Fruit fly (Drosophila melanogaster) whole organism, embryonic: ENCODE measurements around the gene Cwc25.

Experiments
- Adf1 ChIP-seq: fragments of 200-800 bp; sonication (Bioruptor generic); IDR thresholded peaks from 2 replicates; pipeline ENCODE4 v1.3.6; 2022; ENCODE audit warnings: missing biosample characterization, missing genetic modification characterization
- Atf3 ChIP-seq: fragments of 200-800 bp; sonication (Bioruptor generic); optimal IDR thresholded peaks from 3 replicates; lab custom pipeline; 2016; ENCODE audit warnings: missing biosample characterization, missing genetic modification characterization
- BEAF-32 ChIP-seq: fragments of 200-800 bp; sonication (Bioruptor generic); optimal IDR thresholded peaks from 3 replicates; lab custom pipeline; 2017; ENCODE audit warnings: missing biosample characterization, missing genetic modification characterization, mild to moderate bottlenecking, moderate library complexity, missing genetic modification reagents
- CG10147 ChIP-seq: fragments of 200-800 bp; sonication (Bioruptor generic); optimal IDR thresholded peaks from 2 replicates; lab custom pipeline; 2019; ENCODE audit warnings: missing biosample characterization, mild to moderate bottlenecking, missing genetic modification characterization, moderate library complexity
- CG10366 ChIP-seq: fragments of 200-800 bp; sonication (Bioruptor generic); IDR thresholded peaks from 2 replicates; pipeline ENCODE4 v1.3.6; 2022; ENCODE audit warnings: missing biosample characterization, missing genetic modification characterization
- CG12219 ChIP-seq: fragments of 200-800 bp; sonication (Bioruptor generic); optimal IDR thresholded peaks from 3 replicates; lab custom pipeline; 2018; ENCODE audit warnings: missing biosample characterization, mild to moderate bottlenecking, missing genetic modification characterization
- CG12769 ChIP-seq: fragments of 200-800 bp; sonication (Bioruptor generic); optimal IDR thresholded peaks from 2 replicates; lab custom pipeline; 2019; ENCODE audit warnings: missing biosample characterization, mild to moderate bottlenecking, missing genetic modification characterization, moderate library complexity
- CG13296 ChIP-seq: fragments of 200-800 bp; sonication (Bioruptor generic); optimal IDR thresholded peaks from 3 replicates; lab custom pipeline; 2018; ENCODE audit warnings: missing biosample characterization, mild to moderate bottlenecking, missing genetic modification characterization
- CG14860 ChIP-seq: fragments of 200-800 bp; sonication (Bioruptor generic); IDR thresholded peaks from 3 replicates; pipeline ENCODE4 v1.3.6; 2022; ENCODE audit warnings: missing biosample characterization, missing genetic modification characterization; ENCODE audit not compliant: partially characterized antibody
- CG14965 ChIP-seq: fragments of 200-800 bp; sonication (Bioruptor generic); optimal IDR thresholded peaks from 2 replicates; lab custom pipeline; 2016; ENCODE audit warnings: missing biosample characterization, missing genetic modification characterization, borderline replicate concordance
- CG17385 ChIP-seq: fragments of 200-800 bp; sonication (Bioruptor generic); optimal IDR thresholded peaks from 3 replicates; lab custom pipeline; 2018; ENCODE audit warnings: missing biosample characterization, mild to moderate bottlenecking, missing genetic modification characterization
- CG17829 ChIP-seq: fragments of 200-800 bp; optimal IDR thresholded peaks from 2 replicates; lab custom pipeline; 2019; ENCODE audit warnings: missing biosample characterization, mild to moderate bottlenecking, missing genetic modification characterization, moderate library complexity
- CG18476 ChIP-seq: fragments of 200-800 bp; sonication (Bioruptor generic); optimal IDR thresholded peaks from 2 replicates; lab custom pipeline; 2016; ENCODE audit warnings: missing biosample characterization, mild to moderate bottlenecking, missing genetic modification characterization
- CG2129 ChIP-seq: fragments of 200-800 bp; sonication (Bioruptor generic); IDR thresholded peaks from 2 replicates; pipeline ENCODE4 v1.3.6; 2022; ENCODE audit warnings: missing biosample characterization, missing genetic modification characterization; ENCODE audit not compliant: partially characterized antibody
- CG30020 ChIP-seq: fragments of 200-800 bp; optimal IDR thresholded peaks from 2 replicates; lab custom pipeline; 2019; ENCODE audit warnings: missing biosample characterization, mild to moderate bottlenecking, missing genetic modification characterization, moderate library complexity
- CG30431 ChIP-seq: fragments of 200-800 bp; sonication (Bioruptor generic); optimal IDR thresholded peaks from 2 replicates; lab custom pipeline; 2017; ENCODE audit warnings: missing biosample characterization, missing genetic modification characterization
- CG34422 ChIP-seq: fragments of 200-800 bp; sonication (Bioruptor generic); IDR thresholded peaks from 3 replicates; pipeline ENCODE4 v1.3.6; 2022; ENCODE audit warnings: missing biosample characterization, missing genetic modification characterization
- CG4730 ChIP-seq: fragments of 200-800 bp; sonication (Bioruptor generic); IDR thresholded peaks from 2 replicates; pipeline ENCODE4 v1.3.6; 2022; ENCODE audit warnings: missing biosample characterization, missing genetic modification characterization
- CG8290 ChIP-seq, 3 experiments: fragments of 200-800 bp; sonication (Bioruptor generic); optimal IDR thresholded peaks; 2 replicates each; lab custom pipeline; 2016 to 2019; ENCODE audit warnings: missing biosample characterization in 3 of 3, missing genetic modification characterization in 3 of 3, mild to moderate bottlenecking in 2 of 3, moderate library complexity in 1 of 3
- CG8388 ChIP-seq: fragments of 200-800 bp; sonication (Bioruptor generic); optimal IDR thresholded peaks from 2 replicates; lab custom pipeline; 2019; ENCODE audit warnings: missing biosample characterization, mild to moderate bottlenecking, missing genetic modification characterization, moderate library complexity
- CG8924 ChIP-seq: fragments of 200-800 bp; optimal IDR thresholded peaks from 3 replicates; lab custom pipeline; 2019; ENCODE audit warnings: missing biosample characterization, mild to moderate bottlenecking, missing genetic modification characterization, moderate library complexity
- CG9437 ChIP-seq: fragments of 200-800 bp; sonication (Bioruptor generic); optimal IDR thresholded peaks from 2 replicates; lab custom pipeline; 2018; ENCODE audit warnings: missing biosample characterization, mild to moderate bottlenecking, missing genetic modification characterization
- D19A ChIP-seq: fragments of 200-800 bp; optimal IDR thresholded peaks from 3 replicates; lab custom pipeline; 2019; ENCODE audit warnings: missing biosample characterization, mild to moderate bottlenecking, missing genetic modification characterization, moderate library complexity
- D19B ChIP-seq: fragments of 200-800 bp; sonication (Bioruptor generic); optimal IDR thresholded peaks from 2 replicates; lab custom pipeline; 2017; ENCODE audit warnings: missing biosample characterization, mild to moderate bottlenecking, missing genetic modification characterization
- Dp ChIP-seq: fragments of 200-800 bp; sonication (Bioruptor generic); optimal IDR thresholded peaks from 2 replicates; lab custom pipeline; 2018; ENCODE audit warnings: missing biosample characterization, mild to moderate bottlenecking, missing genetic modification characterization, moderate library complexity
- Dref ChIP-seq: fragments of 200-800 bp; sonication (Bioruptor generic); IDR thresholded peaks from 2 replicates; pipeline ENCODE4 v1.3.6; 2022; ENCODE audit warnings: missing biosample characterization, missing genetic modification characterization
- Scr ChIP-seq: fragments of 200-800 bp; sonication (Bioruptor generic); IDR thresholded peaks from 2 replicates; pipeline ENCODE4 v1.3.6; 2022; ENCODE audit warnings: missing biosample characterization, missing genetic modification characterization; ENCODE audit not compliant: partially characterized antibody
- Usf ChIP-seq: fragments of 200-800 bp; sonication (Bioruptor generic); optimal IDR thresholded peaks from 2 replicates; lab custom pipeline; 2017; ENCODE audit warnings: missing genotype, missing biosample characterization, missing genetic modification characterization
- YL-1 ChIP-seq: fragments of 200-800 bp; sonication (Bioruptor generic); optimal IDR thresholded peaks from 3 replicates; lab custom pipeline; 2017; ENCODE audit warnings: missing biosample characterization, mild to moderate bottlenecking, missing genetic modification characterization
- ac ChIP-seq: fragments of 200-800 bp; sonication (Bioruptor generic); optimal IDR thresholded peaks from 3 replicates; lab custom pipeline; 2017; ENCODE audit warnings: missing biosample characterization, mild to moderate bottlenecking, missing genetic modification characterization
- amos ChIP-seq: fragments of 200-800 bp; sonication (Bioruptor generic); IDR thresholded peaks from 2 replicates; pipeline ENCODE4 v1.3.6; 2022; ENCODE audit warnings: missing biosample characterization, missing genetic modification characterization; ENCODE audit not compliant: partially characterized antibody
- bbx ChIP-seq: fragments of 200-800 bp; sonication (Bioruptor generic); IDR thresholded peaks from 2 replicates; pipeline ENCODE4 v1.3.6; 2022; ENCODE audit warnings: missing biosample characterization, missing genetic modification characterization; ENCODE audit not compliant: partially characterized antibody
- cg ChIP-seq: fragments of 200-800 bp; sonication (Bioruptor generic); optimal IDR thresholded peaks from 3 replicates; lab custom pipeline; 2019; ENCODE audit warnings: missing biosample characterization, mild to moderate bottlenecking, missing genetic modification characterization, moderate library complexity
- danr ChIP-seq: fragments of 200-800 bp; sonication (Bioruptor generic); IDR thresholded peaks from 2 replicates; pipeline ENCODE4 v1.3.6; 2022; ENCODE audit warnings: missing biosample characterization, missing genetic modification characterization
- gfzf ChIP-seq: fragments of 200-800 bp; sonication (Bioruptor generic); optimal IDR thresholded peaks from 2 replicates; lab custom pipeline; 2016; ENCODE audit warnings: missing biosample characterization, mild to moderate bottlenecking, missing genetic modification characterization, moderate library complexity
- kah ChIP-seq: fragments of 200-800 bp; sonication (Bioruptor generic); optimal IDR thresholded peaks from 2 replicates; lab custom pipeline; 2018; ENCODE audit warnings: missing biosample characterization, mild to moderate bottlenecking, missing genetic modification characterization
- knrl ChIP-seq: fragments of 200-800 bp; sonication (Bioruptor generic); IDR thresholded peaks from 3 replicates; pipeline ENCODE4 v1.3.6; 2022; ENCODE audit warnings: missing biosample characterization, missing genetic modification characterization; ENCODE audit not compliant: partially characterized antibody
- phol ChIP-seq: fragments of 200-800 bp; sonication (Bioruptor generic); optimal IDR thresholded peaks from 3 replicates; lab custom pipeline; 2018; ENCODE audit warnings: missing biosample characterization, mild to moderate bottlenecking, missing genetic modification characterization, moderate library complexity
- row ChIP-seq: fragments of 200-800 bp; sonication (Bioruptor generic); IDR thresholded peaks from 3 replicates; pipeline ENCODE4 v1.3.6; 2022; ENCODE audit warnings: missing biosample characterization, missing genetic modification characterization
- sima ChIP-seq: fragments of 200-800 bp; sonication (Bioruptor generic); optimal IDR thresholded peaks from 2 replicates; lab custom pipeline; 2016; ENCODE audit warnings: missing biosample characterization, missing genetic modification characterization
- tna ChIP-seq: fragments of 200-800 bp; sonication (Bioruptor generic); IDR thresholded peaks from 2 replicates; pipeline ENCODE4 v1.3.6; 2022; ENCODE audit warnings: missing biosample characterization, missing genetic modification characterization; ENCODE audit not compliant: partially characterized antibody
- trem ChIP-seq: fragments of 200-800 bp; optimal IDR thresholded peaks from 3 replicates; lab custom pipeline; 2019; ENCODE audit warnings: missing biosample characterization, mild to moderate bottlenecking, missing genetic modification characterization, moderate library complexity
- vvl ChIP-seq: fragments of 200-800 bp; sonication (Bioruptor generic); IDR thresholded peaks from 2 replicates; pipeline ENCODE4 v1.3.6; 2022; ENCODE audit warnings: missing biosample characterization, missing genetic modification characterization
- zen2 ChIP-seq: fragments of 200-800 bp; sonication (Bioruptor generic); IDR thresholded peaks from 3 replicates; pipeline ENCODE4 v1.3.6; 2022; ENCODE audit warnings: missing biosample characterization, missing genetic modification characterization; ENCODE audit not compliant: partially characterized antibody

Cwc25 gene

DNA sequence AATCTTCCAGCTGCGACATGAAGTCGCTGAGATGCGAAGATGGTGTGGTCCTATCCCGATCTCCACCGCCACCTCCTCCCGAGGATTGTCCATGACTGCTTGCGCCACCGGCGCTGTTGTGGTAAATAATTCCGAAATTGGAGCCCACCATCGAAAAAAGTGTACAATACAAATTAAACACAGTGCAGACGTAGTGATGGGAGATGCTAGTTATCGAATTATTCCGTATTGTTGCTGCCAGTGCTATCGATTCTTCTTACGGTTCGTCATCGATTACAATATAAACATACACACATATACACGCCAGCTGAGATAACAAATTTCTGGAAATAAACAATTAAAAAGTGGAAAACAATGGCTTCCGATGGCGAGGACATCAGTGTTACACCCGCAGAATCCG is 22.7 kb downstream of the Cwc25 start, which contains the start of the genes Taf10b and Taf10 (continued):
- TF ChIP-seq YL-1 (GFP tag; lab: Kevin White, UChicago) (peak; percentile 73), bbx (GFP tag; lab: Robert Waterston, UW) (peak; percentile 89), Dref (peak; percentile 97), Atf3 (GFP tag; lab: Kevin White, UChicago) (no peak), BEAF-32 (GFP tag; lab: Kevin White, UChicago) (peak; percentile 75), CG4730 (GFP tag; lab: Robert Waterston, UW) (no peak), CG14860 (GFP tag; lab: Robert Waterston, UW) (peak; percentile 73), trem (peak; percentile 69), CG17829 (tag; lab: Kevin White, UChicago) (peak; percentile 24), Adf1 (0 out of 2 replicates have a peak, but pooled peaks have one; percentile 7), sima (GFP tag; lab: Kevin White, UChicago) (no peak), knrl (GFP tag; lab: Robert Waterston, UW) (peak; percentile 61; the same call in 2 of the 3 replicates), ac (GFP tag; lab: Kevin White, UChicago) (no peak), cg (peak; percentile 73), vvl (GFP tag; lab: Robert Waterston, UW) (peak; percentile 57), CG8388 (GFP tag; lab: Kevin White, UChicago) (peak; percentile 56), CG30020 (peak; percentile 40), D19A (tag; lab: Kevin White, UChicago) (peak; percentile 47), CG10366 (GFP tag; lab: Robert Waterston, UW) (no peak), CG30431 (GFP tag; lab: Kevin White, UChicago) (no peak), kah (GFP tag; lab: Kevin White, UChicago) (peak; percentile 3), phol (peak; percentile 1), zen2 (GFP tag; lab: Robert Waterston, UW) (peak; percentile 88), CG34422 (GFP tag; lab: Robert Waterston, UW) (peak; percentile 56; the same call in 2 of the 3 replicates), CG17385 (GFP tag; lab: Kevin White, UChicago) (peak; percentile 4), CG12769 (tag; lab: Kevin White, UChicago) (no peak), CG9437 (GFP tag; lab: Kevin White, UChicago) (peak; percentile 71), CG10147 (GFP tag; lab: Kevin White, UChicago) (peak; percentile 15), D19B (GFP tag; lab: Kevin White, UChicago) (no peak), CG8924 (tag; lab: Kevin White, UChicago) (peak; percentile 59), CG14965 (no peak), gfzf (GFP tag; lab: Kevin White, UChicago) (peak; percentile 19), CG18476 (GFP tag; lab: Kevin White, UChicago) (no peak), Usf (GFP tag; lab: Kevin White, UChicago) (no peak), amos (GFP tag; lab: Robert Waterston, UW) (peak; percentile 81), CG2129 (GFP tag; lab: Robert Waterston, UW) (peak; percentile 50), Dp (GFP tag; lab: Kevin White, UChicago) (peak; percentile 45), Scr (GFP tag; lab: Robert Waterston, UW) (peak; percentile 81), CG8290 (GFP tag; optimal IDR thresholded peaks at IDR 0.05; lab: Kevin White, UChicago) (no peak), CG8290 (tag; optimal IDR thresholded peaks at IDR 0.05; lab: Kevin White, UChicago) (peak in 1 of 2 experiments; percentile 55), row (GFP tag; lab: Robert Waterston, UW) (peak; percentile 51; the same call in 2 of the 3 replicates), danr (no peak), CG13296 (peak; percentile 41), tna (GFP tag; lab: Robert Waterston, UW) (peak; percentile 79), CG12219 (GFP tag; lab: Kevin White, UChicago) (no peak)
